Worm (Caenorhabditis elegans) whole organism, early embryonic: ENCODE measurements around the gene Y41C4A.18.

Experiments used
- B0310.2 ChIP-seq: sonication (generic microtip); optimal IDR thresholded peaks from 2 replicates; lab custom pipeline; 2016; ENCODE audit warnings: mild to moderate bottlenecking, missing genetic modification characterization, missing compliant biosample characterization
- F13C5.2 ChIP-seq: sonication (generic microtip); optimal IDR thresholded peaks from 2 replicates; lab custom pipeline; 2017; ENCODE audit warnings: mild to moderate bottlenecking, missing genetic modification characterization, inconsistent platforms, missing compliant biosample characterization
- aly-1 ChIP-seq: sonication (generic microtip); optimal IDR thresholded peaks from 2 replicates; lab custom pipeline; 2016; ENCODE audit warnings: missing genetic modification characterization, missing compliant biosample characterization
- ama-1 ChIP-seq: fragments of 150-350 bp; optimal IDR thresholded peaks from 2 replicates; lab custom pipeline; 2014
- ceh-13 ChIP-seq: fragments of 200-800 bp; sonication (Bioruptor generic); optimal IDR thresholded peaks from 2 replicates; lab custom pipeline; 2018; ENCODE audit warnings: mild to moderate bottlenecking, missing genetic modification characterization, missing compliant biosample characterization
- ets-7 ChIP-seq: sonication (generic microtip); optimal IDR thresholded peaks from 2 replicates; lab custom pipeline; 2016; ENCODE audit warnings: missing genotype, missing genetic modification characterization, missing compliant biosample characterization
- flt-1 ChIP-seq: fragments of 200-800 bp; sonication (Bioruptor generic); IDR thresholded peaks from 2 replicates; pipeline ENCODE4 v1.3.6; 2022; ENCODE audit warnings: missing genetic modification characterization, missing compliant biosample characterization
- hmbx-1 ChIP-seq: sonication (generic microtip); optimal IDR thresholded peaks from 2 replicates; lab custom pipeline; 2016; ENCODE audit warnings: mild to moderate bottlenecking, missing genetic modification characterization, missing compliant biosample characterization
- hmg-4 ChIP-seq: fragments of 200-800 bp; sonication (Bioruptor generic); optimal IDR thresholded peaks from 2 replicates; lab custom pipeline; 2018; ENCODE audit warnings: mild to moderate bottlenecking, missing genetic modification characterization, missing compliant biosample characterization
- hnd-1 ChIP-seq: sonication (generic microtip); optimal IDR thresholded peaks from 2 replicates; lab custom pipeline; 2016; ENCODE audit warnings: missing genetic modification characterization, missing compliant biosample characterization
- scrt-1 ChIP-seq: fragments of 200-800 bp; sonication (Bioruptor generic); IDR thresholded peaks from 2 replicates; pipeline ENCODE4 v1.3.6; 2022; ENCODE audit warnings: missing genetic modification characterization, missing compliant biosample characterization
- tbx-11 ChIP-seq: fragments of 200-800 bp; sonication (Bioruptor generic); IDR thresholded peaks from 2 replicates; pipeline ENCODE4 v1.3.6; 2022; ENCODE audit warnings: missing genetic modification characterization, missing compliant biosample characterization
- tbx-37 ChIP-seq: fragments of 200-800 bp; sonication (Bioruptor generic); conservative IDR thresholded peaks from 2 replicates; pipeline ENCODE4 v1.3.6; 2022; ENCODE audit warnings: missing genetic modification reagents, missing genetic modification characterization, missing compliant biosample characterization

ce11 chrIII:11731491-11731890 lies 1.1 kb downstream of the Y41C4A.18 start:
- TF ChIP-seq ama-1 (no peak), ceh-13 (GFP tag; lab: Kevin White, UChicago) (no peak), ets-7 (tag; lab: Kevin White, UChicago) (no peak), aly-1 (no peak), hnd-1 (no peak), scrt-1 (no peak), hmbx-1 (tag; lab: Kevin White, UChicago) (no peak), flt-1 (GFP tag; lab: Robert Waterston, UW) (no peak), tbx-37 (no peak), hmg-4 (GFP tag; lab: Kevin White, UChicago) (no peak), B0310.2 (no peak), tbx-11 (GFP tag; lab: Robert Waterston, UW) (no peak), F13C5.2 (no peak)
